Fruit fly (Drosophila melanogaster) whole organism, embryonic: ENCODE results near the gene Fkbp59.

Experiments used
- Abd-B ChIP-seq: fragments of 200-800 bp; sonication (Bioruptor generic); optimal IDR thresholded peaks from 2 replicates; lab custom pipeline; 2018; ENCODE audit warnings: missing biosample characterization, mild to moderate bottlenecking, missing genetic modification characterization, moderate library complexity
- Ada2b ChIP-seq: fragments of 200-800 bp; sonication (Bioruptor generic); IDR thresholded peaks from 2 replicates; pipeline ENCODE4 v1.3.6; 2022; ENCODE audit warnings: missing biosample characterization, missing genetic modification characterization
- Atf-2 ChIP-seq: fragments of 200-800 bp; sonication (Bioruptor generic); optimal IDR thresholded peaks from 2 replicates; lab custom pipeline; 2016; ENCODE audit warnings: missing biosample characterization, missing genetic modification characterization
- Awh ChIP-seq: fragments of 200-800 bp; sonication (Bioruptor generic); IDR thresholded peaks from 2 replicates; pipeline ENCODE4, ENCODE4 v1.3.6; 2022; ENCODE audit warnings: missing biosample characterization, missing genetic modification characterization
- B-H1 ChIP-seq: fragments of 200-800 bp; sonication (Bioruptor generic); IDR thresholded peaks from 3 replicates; pipeline ENCODE4 v1.3.6; 2022; ENCODE audit warnings: missing biosample characterization, missing genetic modification characterization
- B-H2 ChIP-seq: fragments of 200-800 bp; sonication (Bioruptor generic); optimal IDR thresholded peaks from 2 replicates; lab custom pipeline; 2018; ENCODE audit warnings: missing biosample characterization, mild to moderate bottlenecking, missing genetic modification characterization
- CG10321 ChIP-seq: fragments of 200-800 bp; sonication (Bioruptor generic); IDR thresholded peaks from 2 replicates; pipeline ENCODE4 v1.3.6; 2022; ENCODE audit warnings: missing biosample characterization, missing genetic modification characterization
- CG10565 ChIP-seq: fragments of 200-800 bp; sonication (Bioruptor generic); optimal IDR thresholded peaks from 3 replicates; lab custom pipeline; 2016; ENCODE audit warnings: missing biosample characterization, mild to moderate bottlenecking, missing genetic modification characterization
- CG10959 ChIP-seq: fragments of 200-800 bp; sonication (Bioruptor generic); IDR thresholded peaks from 2 replicates; pipeline ENCODE4 v1.3.6; 2022; ENCODE audit warnings: missing biosample characterization, missing genetic modification characterization
- CG1233 ChIP-seq: fragments of 200-800 bp; sonication (Bioruptor generic); optimal IDR thresholded peaks from 4 replicates; lab custom pipeline; 2018; ENCODE audit warnings: missing biosample characterization, mild to moderate bottlenecking, missing genetic modification characterization
- CG12744 ChIP-seq: fragments of 200-800 bp; sonication (Bioruptor generic); optimal IDR thresholded peaks from 2 replicates; lab custom pipeline; 2016; ENCODE audit warnings: missing biosample characterization, missing genetic modification characterization
- CG13424 ChIP-seq: fragments of 200-800 bp; sonication (Bioruptor generic); optimal IDR thresholded peaks from 2 replicates; lab custom pipeline; 2019; ENCODE audit warnings: missing biosample characterization, mild to moderate bottlenecking, missing genetic modification characterization, moderate library complexity
- CG13624 ChIP-seq: fragments of 200-800 bp; sonication (Bioruptor generic); optimal IDR thresholded peaks from 2 replicates; lab custom pipeline; 2016; ENCODE audit warnings: missing biosample characterization, missing genetic modification characterization
- CG14014 ChIP-seq: fragments of 200-800 bp; sonication (Bioruptor generic); IDR thresholded peaks from 2 replicates; pipeline ENCODE4 v1.3.6; 2022; ENCODE audit warnings: missing biosample characterization, missing genetic modification characterization
- CG14710 ChIP-seq: fragments of 200-800 bp; sonication (Bioruptor generic); optimal IDR thresholded peaks from 3 replicates; lab custom pipeline; 2019; ENCODE audit warnings: missing biosample characterization, mild to moderate bottlenecking, missing genetic modification characterization, moderate library complexity
- CG1647 ChIP-seq: fragments of 200-800 bp; sonication (Bioruptor generic); optimal IDR thresholded peaks from 3 replicates; lab custom pipeline; 2016; ENCODE audit warnings: missing biosample characterization, missing genetic modification characterization
- CG17829 ChIP-seq: fragments of 200-800 bp; optimal IDR thresholded peaks from 2 replicates; lab custom pipeline; 2019; ENCODE audit warnings: missing biosample characterization, mild to moderate bottlenecking, missing genetic modification characterization, moderate library complexity
- CG3163 ChIP-seq: fragments of 200-800 bp; sonication (Bioruptor generic); optimal IDR thresholded peaks from 3 replicates; lab custom pipeline; 2016; ENCODE audit warnings: missing biosample characterization, missing genetic modification characterization
- CG4282 ChIP-seq: fragments of 200-800 bp; sonication (Bioruptor generic); optimal IDR thresholded peaks from 2 replicates; lab custom pipeline; 2016; ENCODE audit warnings: missing biosample characterization, missing genetic modification characterization
- CG4707 ChIP-seq: fragments of 200-800 bp; sonication (Bioruptor generic); optimal IDR thresholded peaks from 2 replicates; lab custom pipeline; 2018; ENCODE audit warnings: missing biosample characterization, mild to moderate bottlenecking, missing genetic modification characterization, moderate library complexity
- CG4854 ChIP-seq: fragments of 200-800 bp; sonication (Bioruptor generic); optimal IDR thresholded peaks from 2 replicates; lab custom pipeline; 2016; ENCODE audit warnings: missing biosample characterization, missing genetic modification characterization, inconsistent platforms
- CG5245 ChIP-seq: fragments of 200-800 bp; sonication (Bioruptor generic); optimal IDR thresholded peaks from 3 replicates; lab custom pipeline; 2016; ENCODE audit warnings: missing biosample characterization, missing genetic modification characterization
- CG6683 ChIP-seq: fragments of 200-800 bp; sonication (Bioruptor generic); optimal IDR thresholded peaks from 2 replicates; lab custom pipeline; 2017; ENCODE audit warnings: missing biosample characterization, mild to moderate bottlenecking, missing genetic modification characterization, missing genetic modification reagents
- CG8281 ChIP-seq: fragments of 200-800 bp; sonication (Bioruptor generic); optimal IDR thresholded peaks from 2 replicates; lab custom pipeline; 2018; ENCODE audit warnings: missing biosample characterization, mild to moderate bottlenecking, missing genetic modification characterization, moderate library complexity
- CTCF ChIP-seq: fragments of 200-800 bp; sonication (Bioruptor generic); optimal IDR thresholded peaks from 2 replicates; lab custom pipeline; 2017; ENCODE audit warnings: missing biosample characterization, mild to moderate bottlenecking, missing genetic modification characterization, moderate library complexity
- Deaf1 ChIP-seq: fragments of 200-800 bp; optimal IDR thresholded peaks from 3 replicates; lab custom pipeline; 2019; ENCODE audit warnings: missing biosample characterization, mild to moderate bottlenecking, missing genetic modification characterization, moderate library complexity
- Dek ChIP-seq: fragments of 200-800 bp; sonication (Bioruptor generic); optimal IDR thresholded peaks from 3 replicates; lab custom pipeline; 2019; ENCODE audit warnings: missing biosample characterization, mild to moderate bottlenecking, missing genetic modification characterization, moderate library complexity
- Dll ChIP-seq: fragments of 200-800 bp; sonication (Bioruptor generic); IDR thresholded peaks from 4 replicates; pipeline ENCODE4 v1.3.6; 2022; ENCODE audit warnings: missing biosample characterization, missing genetic modification characterization; ENCODE audit not compliant: partially characterized antibody
- E2f2 ChIP-seq: fragments of 200-800 bp; sonication (Bioruptor generic); IDR thresholded peaks from 2 replicates; pipeline ENCODE4 v1.3.6; 2022; ENCODE audit warnings: missing biosample characterization, missing genetic modification characterization
- HHEX ChIP-seq: fragments of 200-800 bp; sonication (Bioruptor generic); optimal IDR thresholded peaks from 3 replicates; lab custom pipeline; 2017; ENCODE audit warnings: missing biosample characterization, mild to moderate bottlenecking, missing genetic modification characterization, missing genetic modification reagents
- Hand ChIP-seq: fragments of 200-800 bp; sonication (Bioruptor generic); optimal IDR thresholded peaks from 2 replicates; lab custom pipeline; 2017; ENCODE audit warnings: mild to moderate bottlenecking, missing biosample characterization, missing genetic modification reagents, missing genetic modification characterization
- Hr39 ChIP-seq: fragments of >200 bp; optimal IDR thresholded peaks from 2 replicates; lab custom pipeline; 2017
- Kr ChIP-seq: fragments of 200-800 bp; sonication (Bioruptor generic); optimal IDR thresholded peaks from 2 replicates; lab custom pipeline; 2017; ENCODE audit warnings: missing biosample characterization, mild to moderate bottlenecking, missing genetic modification characterization
- Med ChIP-seq: fragments of 200-800 bp; sonication (Bioruptor generic); peaks from one replicate; lab custom pipeline; 2016; ENCODE audit warnings: missing biosample characterization, missing genetic modification characterization, mild to moderate bottlenecking, inconsistent platforms, moderate library complexity
- Optix ChIP-seq: fragments of 200-800 bp; sonication (Bioruptor generic); IDR thresholded peaks from 3 replicates; pipeline ENCODE4 v1.3.6; 2022; ENCODE audit warnings: missing biosample characterization, missing genetic modification characterization
- Xrp1 ChIP-seq: fragments of 200-800 bp; sonication (Bioruptor generic); IDR thresholded peaks from 2 replicates; pipeline ENCODE4 v1.3.6; 2022; ENCODE audit warnings: missing biosample characterization, missing genetic modification characterization
- amos ChIP-seq: fragments of 200-800 bp; sonication (Bioruptor generic); IDR thresholded peaks from 2 replicates; pipeline ENCODE4 v1.3.6; 2022; ENCODE audit warnings: missing biosample characterization, missing genetic modification characterization; ENCODE audit not compliant: partially characterized antibody
- ci ChIP-seq: fragments of 200-800 bp; sonication (Bioruptor generic); IDR thresholded peaks from 3 replicates; pipeline ENCODE4 v1.3.6; 2022; ENCODE audit warnings: missing biosample characterization, missing genetic modification characterization
- croc ChIP-seq: fragments of 200-800 bp; sonication (Bioruptor generic); conservative IDR thresholded peaks from 3 replicates; pipeline ENCODE4 v1.3.6; 2022; ENCODE audit warnings: missing biosample characterization, missing genetic modification characterization
- crp ChIP-seq, 2 experiments: fragments of 200-800 bp; sonication (Bioruptor generic); optimal IDR thresholded peaks; 2 replicates in 1 of 2; 3 replicates in 1 of 2; lab custom pipeline; 2017; ENCODE audit warnings: missing biosample characterization in 2 of 2, missing genetic modification characterization in 2 of 2, mild to moderate bottlenecking in 1 of 2, moderate library complexity in 1 of 2
- dm ChIP-seq: fragments of 200-800 bp; sonication (Bioruptor generic); optimal IDR thresholded peaks from 3 replicates; lab custom pipeline; 2016; ENCODE audit warnings: missing biosample characterization, missing genetic modification characterization
- en ChIP-seq: fragments of 200-800 bp; sonication (Bioruptor generic); optimal IDR thresholded peaks from 2 replicates; lab custom pipeline; 2016; ENCODE audit warnings: missing biosample characterization, missing genetic modification characterization
- eve ChIP-seq, 2 experiments: fragments of >200 bp; optimal IDR thresholded peaks; 2 replicates each; lab custom pipeline; 2017; ENCODE audit warnings: missing biosample characterization in 2 of 2, missing genetic modification characterization in 2 of 2
- inv ChIP-seq: fragments of 200-800 bp; sonication (Bioruptor generic); IDR thresholded peaks from 2 replicates; pipeline ENCODE4 v1.3.6; 2022; ENCODE audit warnings: missing biosample characterization, missing genetic modification characterization; ENCODE audit not compliant: partially characterized antibody
- jing ChIP-seq: fragments of 200-800 bp; sonication (Bioruptor generic); optimal IDR thresholded peaks from 2 replicates; lab custom pipeline; 2018; ENCODE audit warnings: missing biosample characterization, mild to moderate bottlenecking, missing genetic modification characterization
- jumu ChIP-seq: fragments of 200-800 bp; sonication (Bioruptor generic); optimal IDR thresholded peaks from 3 replicates; lab custom pipeline; 2016; ENCODE audit warnings: missing biosample characterization, missing genetic modification characterization
- kah ChIP-seq: fragments of 200-800 bp; sonication (Bioruptor generic); optimal IDR thresholded peaks from 2 replicates; lab custom pipeline; 2018; ENCODE audit warnings: missing biosample characterization, mild to moderate bottlenecking, missing genetic modification characterization
- p53 ChIP-seq: fragments of 200-800 bp; sonication (Bioruptor generic); optimal IDR thresholded peaks from 2 replicates; lab custom pipeline; 2016; ENCODE audit warnings: missing biosample characterization, missing genetic modification characterization
- pnt ChIP-seq: fragments of 200-800 bp; sonication (Bioruptor generic); optimal IDR thresholded peaks from 3 replicates; lab custom pipeline; 2016; ENCODE audit warnings: missing biosample characterization, missing genetic modification characterization
- shn ChIP-seq: fragments of 200-800 bp; sonication (Bioruptor generic); optimal IDR thresholded peaks from 3 replicates; lab custom pipeline; 2016; ENCODE audit warnings: missing biosample characterization, missing genetic modification characterization
- sisA ChIP-seq: fragments of 200-800 bp; sonication (Bioruptor generic); IDR thresholded peaks from 2 replicates; pipeline ENCODE4 v1.3.6; 2022; ENCODE audit warnings: missing biosample characterization, missing genetic modification characterization
- wdn ChIP-seq: fragments of 200-800 bp; sonication (Bioruptor generic); IDR thresholded peaks from 2 replicates; pipeline ENCODE4 v1.3.6; 2022; ENCODE audit warnings: missing biosample characterization, missing genetic modification characterization
- zen2 ChIP-seq: fragments of 200-800 bp; sonication (Bioruptor generic); IDR thresholded peaks from 3 replicates; pipeline ENCODE4 v1.3.6; 2022; ENCODE audit warnings: missing biosample characterization, missing genetic modification characterization; ENCODE audit not compliant: partially characterized antibody

The Fkbp59 gene

dm6 chr2L:9897296-9897695, 9.5 kb downstream of the Fkbp59 start, which contains the start of gene RpS2 (continued):
- TF ChIP-seq Med, result peak; percentile 79
- no peak for TF ChIP-seq Xrp1 (GFP tag; lab: Robert Waterston, UW)
- no peak for TF ChIP-seq Ada2b (GFP tag; lab: Robert Waterston, UW)
- peak; percentile 99 for TF ChIP-seq zen2 (GFP tag; lab: Robert Waterston, UW)
- TF ChIP-seq CG4707 (GFP tag; lab: Kevin White, UChicago), result peak; percentile 43
- TF ChIP-seq CG12744 (GFP tag; lab: Kevin White, UChicago), result no peak
- TF ChIP-seq shn, result no peak
- peak; percentile 100 for TF ChIP-seq amos (GFP tag; lab: Robert Waterston, UW)
- no peak for TF ChIP-seq CG4282 (GFP tag; lab: Kevin White, UChicago)
- TF ChIP-seq CG8281 (tag; lab: Kevin White, UChicago), result no peak
- TF ChIP-seq B-H2, result peak; percentile 77
- TF ChIP-seq CG13624 (GFP tag; lab: Kevin White, UChicago), result peak; percentile 33
- TF ChIP-seq E2f2 (GFP tag; lab: Robert Waterston, UW), result peak; percentile 84
- peak; percentile 6 for TF ChIP-seq CG4854 (GFP tag; lab: Kevin White, UChicago)
- peak; percentile 57 for TF ChIP-seq CG14710 (tag; lab: Kevin White, UChicago)
- TF ChIP-seq HHEX (GFP tag; lab: Kevin White, UChicago), result peak; percentile 35
- TF ChIP-seq Deaf1 (tag; lab: Kevin White, UChicago), result no peak
- no peak for TF ChIP-seq jing (GFP tag; lab: Kevin White, UChicago)
- TF ChIP-seq en (GFP tag; lab: Kevin White, UChicago), result no peak
- TF ChIP-seq Hr39, result no peak
- peak; percentile 30 for TF ChIP-seq CTCF
- TF ChIP-seq p53 (GFP tag; lab: Kevin White, UChicago), result no peak
- 0 out of 2 replicates have a peak, but pooled peaks have one; percentile 33 for TF ChIP-seq wdn
- no peak for TF ChIP-seq Abd-B (GFP tag; lab: Kevin White, UChicago)
- TF ChIP-seq CG3163 (GFP tag; lab: Kevin White, UChicago), result peak; percentile 25
- TF ChIP-seq Hand (GFP tag; lab: Kevin White, UChicago), result no peak
- no peak for TF ChIP-seq eve (GFP tag; optimal IDR thresholded peaks at IDR 0.05; lab: Kevin White, UChicago)
- TF ChIP-seq croc (GFP tag; lab: Robert Waterston, UW), result no peak
- TF ChIP-seq jumu (GFP tag; lab: Kevin White, UChicago), result no peak
- TF ChIP-seq Dek (tag; lab: Kevin White, UChicago), result peak; percentile 21
- peak; percentile 15 for TF ChIP-seq CG13424 (tag; lab: Kevin White, UChicago)
- TF ChIP-seq Optix (GFP tag; lab: Robert Waterston, UW), result no peak
- no peak for TF ChIP-seq CG1647 (GFP tag; lab: Kevin White, UChicago)
- TF ChIP-seq Dll (GFP tag; lab: Robert Waterston, UW), result peak; percentile 97
- TF ChIP-seq CG10565, result no peak
- no peak for TF ChIP-seq CG1233 (GFP tag; lab: Kevin White, UChicago)
- no peak for TF ChIP-seq Atf-2
- TF ChIP-seq crp (GFP tag; optimal IDR thresholded peaks at IDR 0.05; lab: Kevin White, UChicago), result peak in 1 of 2 experiments; percentile 61
- no peak for TF ChIP-seq B-H1
- TF ChIP-seq CG5245, result no peak
- TF ChIP-seq ci (GFP tag; lab: Robert Waterston, UW), result peak; percentile 69; the same call in 2 of the 3 replicates
- TF ChIP-seq CG10321 (GFP tag; lab: Robert Waterston, UW), result no peak; the same call in 1 of the 2 replicates
- no peak for TF ChIP-seq CG6683 (GFP tag; lab: Kevin White, UChicago)
- no peak for TF ChIP-seq CG10959
- no peak for TF ChIP-seq kah
- no peak for TF ChIP-seq CG14014 (GFP tag; lab: Robert Waterston, UW)
- TF ChIP-seq sisA (GFP tag; lab: Robert Waterston, UW), result no peak
- no peak for TF ChIP-seq Kr (GFP tag; lab: Kevin White, UChicago)
- no peak for TF ChIP-seq pnt
- peak; percentile 92 for TF ChIP-seq dm (GFP tag; lab: Kevin White, UChicago)
- no peak for TF ChIP-seq Awh (GFP tag; lab: Robert Waterston, UW)
- no peak for TF ChIP-seq CG17829 (tag; lab: Kevin White, UChicago)
- peak; percentile 99 for TF ChIP-seq inv (GFP tag; lab: Robert Waterston, UW)
